Worm (Caenorhabditis elegans): ENCODE results near the gene sfxn-1.4.

DNA sequence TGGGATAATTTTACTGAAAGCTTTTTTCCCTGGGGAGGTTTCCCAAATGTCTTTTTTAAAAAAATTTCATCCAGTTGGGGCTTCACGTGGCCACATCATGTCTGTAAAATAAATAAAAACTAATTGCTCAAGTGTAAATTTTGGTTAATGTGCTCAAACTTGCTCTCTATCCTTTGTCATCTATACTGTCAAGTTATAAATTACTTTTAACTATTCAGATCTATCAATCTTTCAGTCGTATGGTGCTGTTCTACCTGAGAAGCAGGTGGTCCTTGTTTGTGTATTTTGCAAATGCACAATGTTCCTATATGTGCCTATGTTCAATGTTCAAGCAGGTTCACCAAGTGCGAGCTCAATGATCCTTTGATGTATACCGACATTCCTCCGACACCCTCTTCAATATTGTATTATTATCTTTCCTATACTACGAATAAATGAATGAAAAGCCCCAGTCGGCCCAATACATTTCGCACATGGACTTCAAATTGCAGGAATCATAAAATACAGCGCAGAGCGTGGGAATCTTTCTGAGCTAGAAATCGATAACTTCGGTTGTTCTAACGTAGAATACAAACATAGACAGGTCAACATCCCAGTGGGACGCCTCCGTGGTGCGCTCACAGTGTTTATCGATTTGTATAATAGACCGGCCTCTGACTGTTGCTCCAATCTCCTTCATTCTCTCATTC is at the start of gene sfxn-1.4, which contains the start of gene C47D12.4:
- TF ChIP-seq sea-2 (GFP tag; optimal IDR thresholded peaks at IDR 0.05) (no peak), pha-4 (tag; optimal IDR thresholded peaks at IDR 0.05) (no peak), lin-39 (tag; optimal IDR thresholded peaks at IDR 0.05) (no peak), ztf-4 (tag; optimal IDR thresholded peaks at IDR 0.05) (no peak), aly-2 (tag; optimal IDR thresholded peaks at IDR 0.05) (no peak), skn-1 (tag; optimal IDR thresholded peaks at IDR 0.05) (no peak), pqm-1 (tag; optimal IDR thresholded peaks at IDR 0.05) (no peak)
